Worm (Caenorhabditis elegans) whole organism, L4 larva: ENCODE measurements around the gene mltn-5.
"Not testable (repeated sequence)": the region's sequence is repeated elsewhere in the genome, so short reads cannot be mapped to it uniquely, and the experiment has no call there.

ENCODE experiments used
- F37D6.2 ChIP-seq: sonication (generic microtip); optimal IDR thresholded peaks from 2 replicates; lab custom pipeline; 2016; ENCODE audit warnings: mild to moderate bottlenecking, missing genetic modification characterization, missing compliant biosample characterization
- F49E8.2 ChIP-seq: sonication (generic microtip); optimal IDR thresholded peaks from 2 replicates; lab custom pipeline; 2016; ENCODE audit warnings: missing compliant biosample characterization, mild to moderate bottlenecking, missing genetic modification characterization, borderline replicate concordance
- T20F7.1 ChIP-seq: fragments of 200-800 bp; sonication (Bioruptor generic); optimal IDR thresholded peaks from 2 replicates; lab custom pipeline; 2018; ENCODE audit warnings: mild to moderate bottlenecking, missing genetic modification characterization, missing compliant biosample characterization
- Y5F2A.4 ChIP-seq: fragments of 200-800 bp; sonication (Bioruptor generic); optimal IDR thresholded peaks from 2 replicates; lab custom pipeline; 2018; ENCODE audit warnings: mild to moderate bottlenecking, missing genetic modification characterization, missing compliant biosample characterization
- attf-4 ChIP-seq: sonication (generic microtip); optimal IDR thresholded peaks from 3 replicates; lab custom pipeline; 2017; ENCODE audit warnings: missing biosample characterization, missing genetic modification characterization
- ceh-44 ChIP-seq: fragments of 200-800 bp; sonication (Bioruptor generic); IDR thresholded peaks from 2 replicates; pipeline ENCODE4 v1.3.6; 2022; ENCODE audit warnings: missing genetic modification reagents, missing genetic modification characterization, missing compliant biosample characterization
- daf-8 ChIP-seq: fragments of 200-800 bp; sonication (Bioruptor generic); IDR thresholded peaks from 2 replicates; pipeline ENCODE4 v1.3.6; 2022; ENCODE audit warnings: missing genetic modification characterization, missing compliant biosample characterization
- dmd-6 ChIP-seq: fragments of 200-800 bp; sonication (Bioruptor generic); IDR thresholded peaks from 2 replicates; pipeline ENCODE4 v1.3.6; 2022; ENCODE audit warnings: missing genetic modification reagents, missing genetic modification characterization, missing compliant biosample characterization
- egl-27 ChIP-seq: sonication (generic microtip); optimal IDR thresholded peaks from 3 replicates; lab custom pipeline; 2017; ENCODE audit warnings: missing biosample characterization, missing genetic modification reagents, missing genetic modification characterization
- hlh-11 ChIP-seq: fragments of 200-800 bp; sonication (Bioruptor generic); optimal IDR thresholded peaks from 2 replicates; lab custom pipeline; 2018; ENCODE audit warnings: mild to moderate bottlenecking, missing genetic modification characterization, missing compliant biosample characterization
- hlh-30 ChIP-seq: sonication (generic microtip); optimal IDR thresholded peaks from 2 replicates; lab custom pipeline; 2017; ENCODE audit warnings: antibody characterized with exemption, mild to moderate bottlenecking, missing genetic modification characterization, missing compliant biosample characterization; ENCODE audit not compliant: insufficient read depth
- lim-7 ChIP-seq: fragments of 200-800 bp; sonication (Bioruptor generic); IDR thresholded peaks from 2 replicates; pipeline ENCODE4 v1.3.6; 2022; ENCODE audit warnings: missing genetic modification characterization, missing compliant biosample characterization
- lin-1 ChIP-seq: fragments of 200-800 bp; sonication (Bioruptor generic); IDR thresholded peaks from 2 replicates; pipeline ENCODE4 v1.3.6; 2022; ENCODE audit warnings: missing genetic modification reagents, missing genetic modification characterization, missing compliant biosample characterization
- lin-29 ChIP-seq: fragments of 200-800 bp; sonication (Bioruptor generic); IDR thresholded peaks from 2 replicates; pipeline ENCODE4 v1.3.6; 2022; ENCODE audit warnings: missing genetic modification reagents, missing genetic modification characterization, missing compliant biosample characterization
- lin-38 ChIP-seq: fragments of 200-800 bp; sonication (Bioruptor generic); IDR thresholded peaks from 2 replicates; pipeline ENCODE4 v1.3.6; 2022; ENCODE audit warnings: missing genetic modification reagents, missing genetic modification characterization, missing compliant biosample characterization
- lin-39 ChIP-seq: fragments of 150-350 bp; optimal IDR thresholded peaks from 2 replicates; lab custom pipeline; 2014; ENCODE audit warnings: missing biosample characterization, missing genetic modification reagents, missing genetic modification characterization
- madf-5 ChIP-seq, 2 experiments: fragments of 200-800 bp; sonication (Bioruptor generic); IDR thresholded peaks; 2 replicates each; pipeline ENCODE4 v1.3.6; 2022; ENCODE audit warnings: missing compliant biosample characterization in 2 of 2, missing genetic modification characterization in 2 of 2
- mep-1 ChIP-seq: fragments of 150-350 bp; sonication (generic microtip); optimal IDR thresholded peaks from 3 replicates; lab custom pipeline; 2014; ENCODE audit warnings: missing biosample characterization, missing genetic modification characterization
- nhr-111 ChIP-seq: fragments of 200-800 bp; sonication (Bioruptor generic); optimal IDR thresholded peaks from 2 replicates; lab custom pipeline; 2018; ENCODE audit warnings: mild to moderate bottlenecking, missing genetic modification characterization, missing compliant biosample characterization
- nhr-237 ChIP-seq: sonication (generic microtip); optimal IDR thresholded peaks from 2 replicates; lab custom pipeline; 2017; ENCODE audit warnings: missing biosample characterization, missing genetic modification characterization
- nhr-41 ChIP-seq: fragments of 200-800 bp; sonication (Bioruptor generic); IDR thresholded peaks from 2 replicates; pipeline ENCODE4 v1.3.6; 2022; ENCODE audit warnings: missing genetic modification reagents, missing genetic modification characterization, missing compliant biosample characterization
- nhr-42 ChIP-seq: fragments of 200-800 bp; sonication (Bioruptor generic); IDR thresholded peaks from 2 replicates; pipeline ENCODE4 v1.3.6; 2022; ENCODE audit warnings: missing genetic modification characterization, missing compliant biosample characterization
- nhr-77 ChIP-seq: fragments of 150-350 bp; optimal IDR thresholded peaks from 2 replicates; lab custom pipeline; 2014; ENCODE audit warnings: missing biosample characterization, missing genetic modification characterization
- php-3 ChIP-seq: fragments of 200-800 bp; sonication (Bioruptor generic); IDR thresholded peaks from 2 replicates; pipeline ENCODE4 v1.3.6; 2022; ENCODE audit warnings: missing genetic modification reagents, missing genetic modification characterization, missing compliant biosample characterization
- saeg-2 ChIP-seq: fragments of 200-800 bp; sonication (Bioruptor generic); IDR thresholded peaks from 2 replicates; pipeline ENCODE4 v1.3.6; 2022; ENCODE audit warnings: missing genetic modification reagents, missing genetic modification characterization, missing compliant biosample characterization
- set-16 ChIP-seq: fragments of 200-800 bp; sonication (Bioruptor generic); IDR thresholded peaks from 2 replicates; pipeline ENCODE4 v1.3.6; 2022; ENCODE audit warnings: missing genetic modification reagents, missing genetic modification characterization, missing compliant biosample characterization
- snpc-1.2 ChIP-seq: fragments of 200-800 bp; sonication (Bioruptor generic); IDR thresholded peaks from 2 replicates; pipeline ENCODE4 v1.3.6; 2022; ENCODE audit warnings: missing genetic modification reagents, missing genetic modification characterization, missing compliant biosample characterization
- spr-1 ChIP-seq: sonication (generic microtip); optimal IDR thresholded peaks from 2 replicates; lab custom pipeline; 2016; ENCODE audit warnings: mild to moderate bottlenecking, missing genetic modification characterization, missing compliant biosample characterization
- tra-1 ChIP-seq: fragments of 200-800 bp; sonication (Bioruptor generic); IDR thresholded peaks from 2 replicates; pipeline ENCODE4 v1.3.6; 2022; ENCODE audit warnings: missing genetic modification reagents, missing genetic modification characterization, missing compliant biosample characterization
- unc-130 ChIP-seq: sonication (generic microtip); optimal IDR thresholded peaks from 2 replicates; lab custom pipeline; 2016; ENCODE audit warnings: missing genetic modification reagents, missing genetic modification characterization, missing compliant biosample characterization
- unc-62 ChIP-seq, 3 experiments: fragments of 150-350 bp in 1 of 3; sonication (generic microtip); optimal IDR thresholded peaks in 2 of 3; peaks in 1 of 3; 1 replicate in 1 of 3; 2 replicates in 2 of 3; lab custom pipeline; 2014 to 2017; ENCODE audit warnings: missing biosample characterization in 3 of 3, missing genetic modification characterization in 3 of 3, missing genetic modification reagents in 3 of 3, missing genotype in 1 of 3
- zip-11 ChIP-seq: fragments of 200-800 bp; sonication (Bioruptor generic); IDR thresholded peaks from 2 replicates; pipeline ENCODE4 v1.3.6; 2022; ENCODE audit warnings: missing genetic modification characterization, missing compliant biosample characterization

mltn-5 gene

DNA sequence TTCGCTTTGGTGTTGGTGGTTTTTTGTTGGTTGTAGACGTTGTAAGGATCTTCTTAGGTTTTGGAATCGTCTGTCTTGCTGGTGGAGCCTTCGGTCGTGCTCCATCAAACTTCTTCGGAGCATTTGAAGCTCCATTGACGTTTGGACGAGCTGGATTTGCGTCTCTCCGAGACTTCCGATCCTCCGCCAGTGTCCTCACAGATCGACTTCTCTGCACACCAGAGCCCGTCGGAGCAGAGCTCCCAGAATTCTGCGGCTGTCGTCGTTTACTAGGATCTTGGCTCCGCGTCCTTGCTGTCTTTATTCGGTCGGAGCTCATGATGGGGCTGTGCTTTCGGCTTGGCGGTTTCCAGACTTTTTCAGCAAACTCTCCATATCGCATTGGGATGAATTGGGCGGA, 36.6 kb downstream of the mltn-5 start:
- peak; percentile 54; the same call in 1 of the 2 replicates for TF ChIP-seq set-16 (GFP tag; lab: Robert Waterston, UW)
- no peak for TF ChIP-seq php-3 (GFP tag; lab: Robert Waterston, UW)
- TF ChIP-seq, all 104 proteins: peak for 1

DNA sequence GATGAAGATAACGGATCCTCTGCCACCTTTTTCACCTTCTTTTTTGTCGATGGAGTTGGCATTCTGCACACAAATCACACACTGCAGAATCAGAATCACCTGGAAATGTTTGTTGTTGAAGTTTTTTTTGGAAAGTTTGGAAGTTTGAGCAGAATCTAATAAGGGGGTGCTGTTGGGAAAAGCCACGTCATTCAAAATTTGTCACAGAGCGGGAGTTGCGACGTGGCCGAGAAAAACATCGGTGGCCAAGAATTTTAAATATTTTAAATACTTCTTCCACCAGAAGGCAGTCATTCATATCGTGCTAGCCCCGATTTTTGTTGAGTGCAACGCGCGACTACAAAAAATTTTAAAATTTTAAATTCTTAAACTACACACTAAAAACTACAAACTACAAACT, 37.3 kb downstream of the mltn-5 start, which contains the start of gene rpi-1:
Gene rpi-1 (minus strand): TSS at position 101 of the 400 bp plus-strand sequence.
- TF ChIP-seq lin-29 (GFP tag; lab: Robert Waterston, UW) (no peak), nhr-41 (no peak), tra-1 (GFP tag; lab: Robert Waterston, UW) (no peak), F37D6.2 (tag; lab: Kevin White, UChicago) (no peak), mep-1 (tag; lab: Kevin White, UChicago) (no peak), egl-27 (tag; lab: Kevin White, UChicago) (no peak), lin-1 (GFP tag; lab: Robert Waterston, UW) (no peak), ceh-44 (GFP tag; lab: Robert Waterston, UW) (no peak), saeg-2 (GFP tag; lab: Robert Waterston, UW) (no peak), T20F7.1 (no peak), lin-39 (tag; lab: Kevin White, UChicago) (no peak), madf-5 (GFP tag; IDR thresholded peaks at IDR 0.05; lab: Robert Waterston, UW) (no peak), F49E8.2 (tag; lab: Kevin White, UChicago) (no peak)

DNA sequence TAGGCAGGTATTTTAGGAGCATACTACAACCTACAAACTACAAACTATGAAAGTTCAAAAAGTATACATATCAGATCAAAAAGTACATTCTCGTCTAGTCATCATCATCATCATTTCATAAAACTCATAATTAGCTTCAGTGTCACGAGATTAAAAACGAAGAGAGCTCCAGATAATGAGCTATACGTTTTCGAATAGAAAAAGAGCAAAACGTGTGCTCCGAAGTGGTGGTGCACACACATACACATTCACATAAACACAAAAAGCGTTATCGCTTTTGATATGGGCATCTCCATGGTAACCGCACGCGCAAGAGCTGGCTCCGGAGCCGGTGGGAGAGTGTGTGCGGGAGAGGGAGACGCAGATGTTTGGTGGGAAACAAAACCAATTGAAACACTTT, 39.3 kb downstream of the mltn-5 start:
- TF ChIP-seq nhr-237 (tag; lab: Kevin White, UChicago) (no peak), hlh-11 (tag; lab: Kevin White, UChicago) (no peak), saeg-2 (GFP tag; lab: Robert Waterston, UW) (no peak), dmd-6 (GFP tag; lab: Robert Waterston, UW) (no peak), Y5F2A.4 (GFP tag; lab: Kevin White, UChicago) (no peak)

DNA sequence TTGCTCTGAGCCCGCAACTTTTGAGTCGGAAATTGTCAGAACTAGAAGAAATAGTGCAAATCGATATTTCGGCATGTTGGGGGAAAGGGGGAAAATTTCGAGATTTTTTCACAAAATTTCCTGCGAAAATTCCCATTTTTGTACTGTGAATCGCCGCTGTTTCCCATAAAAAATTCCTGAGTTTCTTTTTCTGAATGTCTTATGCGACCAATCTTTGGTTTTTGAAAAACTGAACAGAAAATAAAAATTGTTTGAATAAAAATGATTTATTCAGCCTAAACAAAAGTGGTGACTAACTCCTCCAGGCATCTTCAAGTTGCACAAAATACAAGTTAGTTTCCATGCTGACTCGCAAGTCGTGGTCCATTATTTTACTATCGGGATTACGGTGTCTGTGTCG, 41.2 kb downstream of the mltn-5 start, which contains the start of gene W07G1.7:
Gene W07G1.7 (minus strand): TSS at position 101 of the 400 bp plus-strand sequence.
- TF ChIP-seq hlh-30 (tag; lab: Kevin White, UChicago) (no peak), nhr-77 (no peak), dmd-6 (GFP tag; lab: Robert Waterston, UW) (no peak), daf-8 (GFP tag; lab: Robert Waterston, UW) (no peak), unc-62 (GFP tag; optimal IDR thresholded peaks at IDR 0.05 in 1 of 2; lab: Kevin White, UChicago) (no peak), unc-62 (tag; optimal IDR thresholded peaks at IDR 0.05; lab: Kevin White, UChicago) (no peak), egl-27 (tag; lab: Kevin White, UChicago) (no peak), snpc-1.2 (GFP tag; lab: Robert Waterston, UW) (no peak), lim-7 (no peak), lin-38 (GFP tag; lab: Robert Waterston, UW) (no peak), nhr-111 (GFP tag; lab: Kevin White, UChicago) (no peak), attf-4 (tag; lab: Kevin White, UChicago) (no peak), spr-1 (tag; lab: Kevin White, UChicago) (no peak), unc-130 (GFP tag; lab: Kevin White, UChicago) (no peak), lin-29 (GFP tag; lab: Robert Waterston, UW) (no peak), T20F7.1 (no peak), madf-5 (GFP tag; IDR thresholded peaks at IDR 0.05; lab: Robert Waterston, UW) (no peak), zip-11 (GFP tag; lab: Robert Waterston, UW) (no peak)
- TF ChIP-seq, all 104 proteins: peak for 0

DNA sequence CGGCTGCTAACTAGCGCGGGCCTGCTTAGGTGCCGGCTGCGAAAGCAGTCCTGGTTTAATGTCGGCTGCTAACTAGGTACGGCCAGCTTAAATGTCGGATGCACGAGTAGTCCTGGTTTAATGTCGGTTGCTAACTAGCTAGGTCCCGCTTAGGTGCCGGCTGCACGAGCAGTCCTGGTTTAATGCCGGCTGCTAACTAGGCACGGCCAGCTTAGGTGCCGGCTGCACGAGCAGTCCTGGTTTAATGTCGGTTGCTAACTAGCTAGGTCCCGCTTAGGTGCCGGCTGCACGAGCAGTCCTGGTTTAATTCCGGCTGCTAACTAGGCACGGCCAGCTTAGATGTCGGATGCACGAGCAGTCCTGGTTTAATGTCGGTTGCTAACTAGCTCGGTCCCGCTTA, 43.0 kb downstream of the mltn-5 start:
- 0 out of 2 replicates have a peak, but pooled peaks have one; percentile 25 for TF ChIP-seq nhr-42 (GFP tag; lab: Robert Waterston, UW)
- peak in 1 of 2 experiments; percentile 89 for TF ChIP-seq unc-62 (GFP tag; optimal IDR thresholded peaks at IDR 0.05 in 1 of 2; lab: Kevin White, UChicago)
- TF ChIP-seq unc-62 (tag; optimal IDR thresholded peaks at IDR 0.05; lab: Kevin White, UChicago), result not testable (repeated sequence)
- TF ChIP-seq set-16 (GFP tag; lab: Robert Waterston, UW), result peak; percentile 47; the same call in 1 of the 2 replicates
- TF ChIP-seq, all 104 proteins: peak for 3; not testable (repeated sequence) for 101
